Worm (Caenorhabditis elegans) whole organism, late embryonic: Measurements from ENCODE around the gene crld-1.

Source experiments
- C08G9.2 ChIP-seq: sonication (generic microtip); optimal IDR thresholded peaks from 2 replicates; lab custom pipeline; 2016; ENCODE audit warnings: mild to moderate bottlenecking, missing genetic modification characterization, moderate library complexity, missing compliant biosample characterization
- K02D7.2 ChIP-seq: sonication (generic microtip); optimal IDR thresholded peaks from 2 replicates; lab custom pipeline; 2017; ENCODE audit warnings: mild to moderate bottlenecking, missing genetic modification characterization, missing compliant biosample characterization
- K09A11.1 ChIP-seq: sonication (generic microtip); optimal IDR thresholded peaks from 2 replicates; lab custom pipeline; 2017; ENCODE audit warnings: antibody characterized with exemption, mild to moderate bottlenecking, missing genetic modification characterization, missing compliant biosample characterization; ENCODE audit not compliant: insufficient read depth
- T23F11.4 ChIP-seq: fragments of 200-800 bp; sonication (Bioruptor generic); optimal IDR thresholded peaks from 2 replicates; lab custom pipeline; 2018; ENCODE audit warnings: mild to moderate bottlenecking, missing genetic modification characterization, missing compliant biosample characterization
- ahr-1 ChIP-seq: sonication (generic microtip); optimal IDR thresholded peaks from 2 replicates; lab custom pipeline; 2016; ENCODE audit warnings: missing genetic modification characterization, missing compliant biosample characterization
- ceh-18 ChIP-seq: sonication (generic microtip); optimal IDR thresholded peaks from 2 replicates; lab custom pipeline; 2016; ENCODE audit warnings: missing genetic modification characterization, missing compliant biosample characterization
- ceh-19 ChIP-seq: fragments of 200-800 bp; sonication (Bioruptor generic); optimal IDR thresholded peaks from 2 replicates; lab custom pipeline; 2018; ENCODE audit warnings: mild to moderate bottlenecking, missing genetic modification characterization, missing compliant biosample characterization
- ceh-2 ChIP-seq: sonication (generic microtip); optimal IDR thresholded peaks from 2 replicates; lab custom pipeline; 2016; ENCODE audit warnings: missing genotype, missing genetic modification characterization, missing compliant biosample characterization
- ceh-22 ChIP-seq: sonication (generic microtip); optimal IDR thresholded peaks from 2 replicates; lab custom pipeline; 2017; ENCODE audit warnings: missing biosample characterization, missing genetic modification characterization
- ceh-24 ChIP-seq: sonication (generic microtip); optimal IDR thresholded peaks from 2 replicates; lab custom pipeline; 2016; ENCODE audit warnings: mild to moderate bottlenecking, missing genetic modification characterization, missing compliant biosample characterization
- ceh-34 ChIP-seq: sonication (generic microtip); optimal IDR thresholded peaks from 2 replicates; lab custom pipeline; 2016; ENCODE audit warnings: mild to moderate bottlenecking, missing genetic modification characterization, missing compliant biosample characterization
- ceh-45 ChIP-seq: fragments of 200-800 bp; sonication (Bioruptor generic); IDR thresholded peaks from 2 replicates; pipeline ENCODE4 v1.3.6; 2022; ENCODE audit warnings: missing genetic modification reagents, missing genetic modification characterization, missing compliant biosample characterization
- ceh-48 ChIP-seq: sonication (generic microtip); optimal IDR thresholded peaks from 2 replicates; lab custom pipeline; 2016; ENCODE audit warnings: missing genetic modification characterization, inconsistent platforms, missing compliant biosample characterization
- ceh-6 ChIP-seq: fragments of 200-800 bp; sonication (Bioruptor generic); optimal IDR thresholded peaks from 2 replicates; lab custom pipeline; 2018; ENCODE audit warnings: mild to moderate bottlenecking, missing genetic modification characterization, missing compliant biosample characterization
- ceh-9 ChIP-seq: sonication (generic microtip); optimal IDR thresholded peaks from 2 replicates; lab custom pipeline; 2016; ENCODE audit warnings: mild to moderate bottlenecking, missing genetic modification characterization, inconsistent platforms, missing compliant biosample characterization
- che-1 ChIP-seq: sonication (generic microtip); optimal IDR thresholded peaks from 2 replicates; lab custom pipeline; 2016; ENCODE audit warnings: mild to moderate bottlenecking, missing genetic modification characterization, missing compliant biosample characterization
- elt-2 ChIP-seq: sonication (generic microtip); optimal IDR thresholded peaks from 2 replicates; lab custom pipeline; 2016; ENCODE audit warnings: missing genetic modification reagents, missing genetic modification characterization, missing compliant biosample characterization
- eyg-1 ChIP-seq: sonication (generic microtip); optimal IDR thresholded peaks from 2 replicates; lab custom pipeline; 2016; ENCODE audit warnings: missing genotype, missing genetic modification characterization, missing compliant biosample characterization
- fax-1 ChIP-seq: sonication (generic microtip); optimal IDR thresholded peaks from 2 replicates; lab custom pipeline; 2016; ENCODE audit warnings: missing genotype, missing genetic modification characterization, missing compliant biosample characterization
- fkh-6 ChIP-seq: sonication (generic microtip); optimal IDR thresholded peaks from 2 replicates; lab custom pipeline; 2016; ENCODE audit warnings: missing genetic modification characterization, missing compliant biosample characterization
- gmeb-2 ChIP-seq: sonication (generic microtip); optimal IDR thresholded peaks from 2 replicates; lab custom pipeline; 2016; ENCODE audit warnings: missing genetic modification characterization, inconsistent platforms, missing compliant biosample characterization
- hlh-6 ChIP-seq: sonication (generic microtip); optimal IDR thresholded peaks from 2 replicates; lab custom pipeline; 2016; ENCODE audit warnings: missing genotype, missing genetic modification characterization, missing compliant biosample characterization
- mec-3 ChIP-seq: sonication (generic microtip); optimal IDR thresholded peaks from 2 replicates; lab custom pipeline; 2016; ENCODE audit warnings: borderline replicate concordance, missing genetic modification characterization, missing compliant biosample characterization
- nfya-1 ChIP-seq: sonication (generic microtip); optimal IDR thresholded peaks from 2 replicates; lab custom pipeline; 2017; ENCODE audit warnings: missing genetic modification characterization, mild to moderate bottlenecking, missing compliant biosample characterization, antibody characterized with exemption, moderate library complexity
- nhr-232 ChIP-seq: sonication (generic microtip); optimal IDR thresholded peaks from 2 replicates; lab custom pipeline; 2016; ENCODE audit warnings: missing genetic modification characterization, missing compliant biosample characterization
- odd-2 ChIP-seq: sonication (generic microtip); optimal IDR thresholded peaks from 2 replicates; lab custom pipeline; 2017; ENCODE audit warnings: antibody characterized with exemption, mild to moderate bottlenecking, missing genetic modification characterization, missing compliant biosample characterization
- pag-3 ChIP-seq: sonication (generic microtip); optimal IDR thresholded peaks from 2 replicates; lab custom pipeline; 2016; ENCODE audit warnings: missing compliant biosample characterization, missing genetic modification characterization, borderline replicate concordance
- pat-9 ChIP-seq: fragments of 200-800 bp; sonication (Bioruptor generic); optimal IDR thresholded peaks from 2 replicates; lab custom pipeline; 2018; ENCODE audit warnings: mild to moderate bottlenecking, missing genetic modification characterization, moderate library complexity, missing compliant biosample characterization
- pha-2 ChIP-seq: sonication (generic microtip); optimal IDR thresholded peaks from 2 replicates; lab custom pipeline; 2017; ENCODE audit warnings: mild to moderate bottlenecking, missing genetic modification characterization, missing compliant biosample characterization
- pqm-1 ChIP-seq: sonication (generic microtip); optimal IDR thresholded peaks from 2 replicates; lab custom pipeline; 2016; ENCODE audit warnings: missing genetic modification characterization, missing compliant biosample characterization
- pros-1 ChIP-seq: fragments of 150-350 bp; optimal IDR thresholded peaks from 2 replicates; lab custom pipeline; 2014; ENCODE audit warnings: missing biosample characterization, missing genetic modification reagents, missing genetic modification characterization
- rnt-1 ChIP-seq: sonication (generic microtip); optimal IDR thresholded peaks from 2 replicates; lab custom pipeline; 2016; ENCODE audit warnings: missing genetic modification characterization, missing compliant biosample characterization
- sdc-2 ChIP-seq: sonication (generic microtip); optimal IDR thresholded peaks from 2 replicates; lab custom pipeline; 2016; ENCODE audit warnings: missing genotype, missing genetic modification characterization, missing compliant biosample characterization
- tbx-2 ChIP-seq: sonication (generic microtip); optimal IDR thresholded peaks from 2 replicates; lab custom pipeline; 2016; ENCODE audit warnings: missing genetic modification characterization, missing compliant biosample characterization
- tbx-7 ChIP-seq: sonication (generic microtip); optimal IDR thresholded peaks from 2 replicates; lab custom pipeline; 2016; ENCODE audit warnings: missing genotype, missing genetic modification characterization, missing compliant biosample characterization
- ttx-3 ChIP-seq: sonication (generic microtip); optimal IDR thresholded peaks from 2 replicates; lab custom pipeline; 2016; ENCODE audit warnings: missing genetic modification reagents, missing genetic modification characterization, missing compliant biosample characterization
- unc-42 ChIP-seq: sonication (generic microtip); optimal IDR thresholded peaks from 2 replicates; lab custom pipeline; 2016; ENCODE audit warnings: missing genotype, missing genetic modification characterization, missing compliant biosample characterization
- unc-86 ChIP-seq: sonication (generic microtip); optimal IDR thresholded peaks from 2 replicates; lab custom pipeline; 2016; ENCODE audit warnings: missing genetic modification characterization, missing compliant biosample characterization
- zip-5 ChIP-seq: sonication (generic microtip); optimal IDR thresholded peaks from 2 replicates; lab custom pipeline; 2016; ENCODE audit warnings: missing genetic modification characterization, missing compliant biosample characterization
- ztf-16 ChIP-seq: sonication (generic microtip); optimal IDR thresholded peaks from 2 replicates; lab custom pipeline; 2017; ENCODE audit warnings: missing genetic modification characterization, missing compliant biosample characterization

The crld-1 gene

DNA sequence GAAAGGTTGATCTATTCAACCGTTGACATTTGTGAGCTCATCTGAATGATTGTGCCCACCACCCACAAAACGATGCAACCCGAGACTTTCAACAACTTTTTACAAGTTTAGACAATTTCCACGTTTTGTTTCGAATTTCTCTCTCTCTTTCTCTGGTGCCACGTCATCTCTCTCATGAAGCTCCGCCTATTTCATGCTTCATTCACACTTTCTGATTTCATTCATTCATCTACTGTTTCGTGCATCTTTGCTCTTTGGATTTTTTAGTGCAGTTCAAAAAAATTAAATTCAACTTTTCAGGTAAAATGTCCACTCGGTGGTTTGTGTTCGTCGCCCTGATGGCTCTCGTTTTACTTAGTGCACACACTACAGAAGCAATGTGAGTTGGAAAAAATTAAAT, 5.0 kb downstream of the crld-1 start, which contains the start of gene nlp-79:
TSS of gene nlp-79 (plus strand) at position 301 of the 400 bp plus-strand sequence.
- TF ChIP-seq ceh-45 = no peak
- TF ChIP-seq ceh-19 (GFP tag; lab: Kevin White, UChicago) = no peak
- TF ChIP-seq pag-3 (tag; lab: Kevin White, UChicago) = no peak
- no peak for TF ChIP-seq fkh-6
- TF ChIP-seq ceh-6 (GFP tag; lab: Kevin White, UChicago) = no peak
- TF ChIP-seq hlh-6 (tag; lab: Kevin White, UChicago) = no peak
- TF ChIP-seq pha-2 (tag; lab: Kevin White, UChicago) = no peak
- TF ChIP-seq ceh-24 (tag; lab: Kevin White, UChicago) = no peak
- TF ChIP-seq unc-86 (tag; lab: Kevin White, UChicago) = no peak
- no peak for TF ChIP-seq C08G9.2 (tag; lab: Kevin White, UChicago)
- no peak for TF ChIP-seq ahr-1
- no peak for TF ChIP-seq T23F11.4 (GFP tag; lab: Kevin White, UChicago)
- TF ChIP-seq pros-1 = no peak
- no peak for TF ChIP-seq pat-9
- no peak for TF ChIP-seq K09A11.1 (tag; lab: Kevin White, UChicago)
- no peak for TF ChIP-seq eyg-1
- no peak for TF ChIP-seq tbx-2 (tag; lab: Kevin White, UChicago)
- TF ChIP-seq ceh-9 = no peak
- no peak for TF ChIP-seq gmeb-2 (tag; lab: Kevin White, UChicago)
- no peak for TF ChIP-seq sdc-2

DNA sequence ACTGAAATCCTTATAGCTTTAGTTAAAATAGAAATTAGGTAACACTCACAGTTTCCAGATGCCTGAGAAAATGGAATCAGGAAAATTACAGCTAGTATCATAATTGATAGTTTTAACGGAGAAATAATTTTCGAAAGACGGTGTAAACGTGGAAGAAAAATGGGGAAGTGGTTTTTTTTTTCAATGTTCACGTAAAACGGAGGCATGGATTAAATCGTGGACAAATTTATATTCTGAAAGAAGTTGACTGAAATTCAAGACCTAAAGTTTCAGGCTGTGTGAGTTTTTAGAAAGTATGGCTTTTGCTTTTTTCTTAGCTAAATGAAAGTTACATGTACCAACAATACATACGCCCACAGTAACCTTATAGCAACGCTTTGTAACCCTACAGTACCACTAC, 12.0 kb downstream of the crld-1 start, which contains the start of gene spe-43:
TSS of gene spe-43 (minus strand) at position 101 of the 400 bp plus-strand sequence.
- no peak for TF ChIP-seq unc-86 (tag; lab: Kevin White, UChicago)
- no peak for TF ChIP-seq zip-5 (tag; lab: Kevin White, UChicago)
- TF ChIP-seq K09A11.1 (tag; lab: Kevin White, UChicago) = no peak
- no peak for TF ChIP-seq mec-3 (tag; lab: Kevin White, UChicago)

DNA sequence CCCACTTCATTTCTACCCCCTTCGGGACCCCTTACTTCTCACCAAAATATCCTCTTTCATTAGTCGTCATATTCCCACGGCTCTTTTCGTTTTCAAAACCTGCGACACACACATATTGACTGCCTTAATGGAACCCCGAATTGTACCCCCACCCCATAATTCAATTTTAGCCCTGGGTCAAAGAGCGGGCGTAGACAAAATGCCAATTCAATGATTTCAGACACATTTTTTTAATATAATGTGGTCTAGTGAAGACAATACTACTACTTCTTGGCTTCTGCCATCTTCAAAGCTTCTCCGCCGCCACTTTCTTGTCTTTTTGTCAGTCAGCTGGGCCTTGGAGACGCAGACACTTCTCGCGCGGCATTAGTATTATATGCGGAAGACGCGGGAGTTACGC, 26.5 kb downstream of the crld-1 start:
- TF ChIP-seq ztf-16 (tag; lab: Kevin White, UChicago) (no peak), unc-42 (tag; lab: Kevin White, UChicago) (peak; percentile 62), fax-1 (tag; lab: Kevin White, UChicago) (peak; percentile 8)

DNA sequence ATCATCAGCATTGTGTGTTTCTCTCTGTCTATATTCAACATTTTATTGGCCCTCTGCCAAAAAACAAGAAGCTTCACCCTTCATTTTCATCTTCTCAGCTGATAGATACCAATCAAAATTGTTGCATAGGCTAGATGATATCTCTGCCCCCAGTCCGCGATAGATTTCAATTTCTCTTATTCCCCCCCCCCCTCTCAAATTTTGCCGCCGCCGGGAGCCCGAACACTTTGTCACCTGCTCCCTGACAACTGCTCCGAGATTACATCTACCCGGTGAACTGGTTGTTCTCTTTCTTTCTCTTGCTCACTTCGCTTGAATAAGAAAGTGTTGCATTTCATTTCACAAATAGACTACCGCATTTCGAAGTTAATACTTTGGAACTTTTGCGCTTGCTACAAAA, 28.2 kb downstream of the crld-1 start:
- TF ChIP-seq ceh-22 (tag; lab: Kevin White, UChicago) (no peak), unc-86 (tag; lab: Kevin White, UChicago) (no peak), nhr-232 (tag; lab: Kevin White, UChicago) (no peak), nfya-1 (tag; lab: Kevin White, UChicago) (peak; percentile 7), rnt-1 (tag; lab: Kevin White, UChicago) (peak; percentile 51), tbx-7 (tag; lab: Kevin White, UChicago) (no peak), odd-2 (tag; lab: Kevin White, UChicago) (no peak), ceh-19 (GFP tag; lab: Kevin White, UChicago) (no peak), che-1 (no peak), pqm-1 (no peak), ceh-48 (no peak), ceh-18 (peak; percentile 14), tbx-2 (tag; lab: Kevin White, UChicago) (no peak), ttx-3 (no peak), elt-2 (tag; lab: Kevin White, UChicago) (no peak), fkh-6 (no peak), fax-1 (tag; lab: Kevin White, UChicago) (no peak), zip-5 (tag; lab: Kevin White, UChicago) (no peak), K02D7.2 (tag; lab: Kevin White, UChicago) (no peak), ceh-2 (tag; lab: Kevin White, UChicago) (no peak), ceh-34 (tag; lab: Kevin White, UChicago) (peak; percentile 2)
